Fruit fly (Drosophila melanogaster) whole organism, prepupa: ENCODE results near the gene snsl.
A peak's percentile ranks its signal among the peaks of the same experiment; 100 is the strongest.

ENCODE experiments used
- CG10631 ChIP-seq: fragments of 200-800 bp; sonication (Bioruptor generic); optimal IDR thresholded peaks from 2 replicates; lab custom pipeline; 2016; ENCODE audit warnings: missing biosample characterization, missing genetic modification characterization
- CG11294 ChIP-seq: fragments of 200-800 bp; sonication (Bioruptor generic); IDR thresholded peaks from 2 replicates; pipeline ENCODE4 v1.3.6; 2022; ENCODE audit warnings: missing biosample characterization, missing genetic modification characterization
- CG11902 ChIP-seq: fragments of 200-800 bp; sonication (Bioruptor generic); optimal IDR thresholded peaks from 3 replicates; lab custom pipeline; 2016; ENCODE audit warnings: missing biosample characterization, missing genetic modification characterization
- CG15336 ChIP-seq: fragments of 200-800 bp; sonication (Bioruptor generic); IDR thresholded peaks from 2 replicates; pipeline ENCODE4 v1.3.6; 2022; ENCODE audit warnings: missing biosample characterization, missing genetic modification characterization
- CG1621 ChIP-seq: fragments of 200-800 bp; sonication (Bioruptor generic); optimal IDR thresholded peaks from 3 replicates; lab custom pipeline; 2018; ENCODE audit warnings: missing biosample characterization, mild to moderate bottlenecking, missing genetic modification characterization
- CG16779 ChIP-seq: fragments of 200-800 bp; sonication (Bioruptor generic); optimal IDR thresholded peaks from 3 replicates; lab custom pipeline; 2017; ENCODE audit warnings: missing biosample characterization, mild to moderate bottlenecking, missing genetic modification characterization
- CG3032 ChIP-seq: fragments of 200-800 bp; optimal IDR thresholded peaks from 2 replicates; lab custom pipeline; 2019; ENCODE audit warnings: missing biosample characterization, mild to moderate bottlenecking, missing genetic modification characterization, moderate library complexity
- CG31627 ChIP-seq: fragments of 200-800 bp; sonication (Bioruptor generic); optimal IDR thresholded peaks from 3 replicates; lab custom pipeline; 2016; ENCODE audit warnings: missing biosample characterization, missing genetic modification characterization
- CG32006 ChIP-seq: fragments of 200-800 bp; sonication (Bioruptor generic); optimal IDR thresholded peaks from 3 replicates; lab custom pipeline; 2017; ENCODE audit warnings: missing biosample characterization, mild to moderate bottlenecking, missing genetic modification characterization
- CG34406 ChIP-seq: fragments of 200-800 bp; sonication (Bioruptor generic); optimal IDR thresholded peaks from 3 replicates; lab custom pipeline; 2016; ENCODE audit warnings: missing biosample characterization, missing genetic modification characterization
- CG3919 ChIP-seq: fragments of 200-800 bp; sonication (Bioruptor generic); optimal IDR thresholded peaks from 3 replicates; lab custom pipeline; 2016; ENCODE audit warnings: missing biosample characterization, missing genetic modification characterization
- CG4318 ChIP-seq: fragments of 200-800 bp; sonication (Bioruptor generic); optimal IDR thresholded peaks from 3 replicates; lab custom pipeline; 2017; ENCODE audit warnings: missing biosample characterization, mild to moderate bottlenecking, missing genetic modification characterization
- CG6163 ChIP-seq: fragments of 200-800 bp; sonication (Bioruptor generic); IDR thresholded peaks from 3 replicates; pipeline ENCODE4 v1.3.6; 2022; ENCODE audit warnings: missing biosample characterization, missing genetic modification characterization
- CG6792 ChIP-seq: fragments of 200-800 bp; sonication (Bioruptor generic); optimal IDR thresholded peaks from 3 replicates; lab custom pipeline; 2016; ENCODE audit warnings: missing biosample characterization, missing genetic modification characterization
- CG6808 ChIP-seq: fragments of 200-800 bp; sonication (Bioruptor generic); optimal IDR thresholded peaks from 3 replicates; lab custom pipeline; 2017; ENCODE audit warnings: missing biosample characterization, missing genetic modification characterization, mild to moderate bottlenecking, moderate library complexity, missing genetic modification reagents
- CG6854 ChIP-seq: fragments of 200-800 bp; sonication (Bioruptor generic); optimal IDR thresholded peaks from 2 replicates; lab custom pipeline; 2017; ENCODE audit warnings: missing biosample characterization, mild to moderate bottlenecking, missing genetic modification characterization
- CG8319 ChIP-seq: fragments of 200-800 bp; sonication (Bioruptor generic); optimal IDR thresholded peaks from 3 replicates; lab custom pipeline; 2016; ENCODE audit warnings: missing biosample characterization, missing genetic modification characterization
- CG8632 ChIP-seq: fragments of 200-800 bp; sonication (Bioruptor generic); optimal IDR thresholded peaks from 3 replicates; lab custom pipeline; 2016; ENCODE audit warnings: missing biosample characterization, missing genetic modification characterization
- CG9139 ChIP-seq: fragments of 200-800 bp; sonication (Bioruptor generic); optimal IDR thresholded peaks from 3 replicates; lab custom pipeline; 2017; ENCODE audit warnings: missing biosample characterization, mild to moderate bottlenecking, missing genetic modification characterization
- Eip78C ChIP-seq: fragments of 200-800 bp; sonication (Bioruptor generic); peaks from one replicate; lab custom pipeline; 2016; ENCODE audit warnings: missing biosample characterization, missing genetic modification characterization
- Eip93F ChIP-seq: fragments of 200-800 bp; sonication (Bioruptor generic); optimal IDR thresholded peaks from 2 replicates; lab custom pipeline; 2016; ENCODE audit warnings: missing biosample characterization, mild to moderate bottlenecking, missing genetic modification characterization
- Ets21C ChIP-seq: fragments of 200-800 bp; sonication (Bioruptor generic); optimal IDR thresholded peaks from 3 replicates; lab custom pipeline; 2016; ENCODE audit warnings: missing biosample characterization, missing genetic modification characterization
- Ets96B ChIP-seq: fragments of 200-800 bp; optimal IDR thresholded peaks from 2 replicates; lab custom pipeline; 2019; ENCODE audit warnings: missing biosample characterization, mild to moderate bottlenecking, missing genetic modification characterization, moderate library complexity
- Gug ChIP-seq: fragments of 200-800 bp; sonication (Bioruptor generic); IDR thresholded peaks from 2 replicates; pipeline ENCODE4 v1.3.6; 2022; ENCODE audit warnings: missing biosample characterization, missing genetic modification characterization
- Hr38 ChIP-seq: sonication (Bioruptor generic); optimal IDR thresholded peaks from 2 replicates; lab custom pipeline; 2016; ENCODE audit warnings: missing biosample characterization, missing genetic modification characterization
- Hr39 ChIP-seq: fragments of 200-800 bp; sonication (Bioruptor generic); optimal IDR thresholded peaks from 2 replicates; lab custom pipeline; 2016; ENCODE audit warnings: missing biosample characterization, missing genetic modification characterization
- Lpt ChIP-seq: fragments of 200-800 bp; sonication (Bioruptor generic); optimal IDR thresholded peaks from 3 replicates; lab custom pipeline; 2016; ENCODE audit warnings: missing biosample characterization, missing genetic modification characterization
- Met ChIP-seq: fragments of 200-800 bp; sonication (Bioruptor generic); optimal IDR thresholded peaks from 3 replicates; lab custom pipeline; 2016; ENCODE audit warnings: missing biosample characterization, missing genetic modification characterization
- OdsH ChIP-seq: fragments of 200-800 bp; sonication (Bioruptor generic); optimal IDR thresholded peaks from 3 replicates; lab custom pipeline; 2016; ENCODE audit warnings: missing biosample characterization, missing genetic modification characterization
- Smox ChIP-seq: fragments of 200-800 bp; sonication (Bioruptor generic); optimal IDR thresholded peaks from 3 replicates; lab custom pipeline; 2016; ENCODE audit warnings: missing biosample characterization, missing genetic modification characterization
- Sox102F ChIP-seq: fragments of 200-800 bp; sonication (Bioruptor generic); optimal IDR thresholded peaks from 2 replicates; lab custom pipeline; 2016; ENCODE audit warnings: missing biosample characterization, mild to moderate bottlenecking, missing genetic modification characterization
- Sox14 ChIP-seq: fragments of 200-800 bp; sonication (Bioruptor generic); optimal IDR thresholded peaks from 3 replicates; lab custom pipeline; 2016; ENCODE audit warnings: missing biosample characterization, missing genetic modification characterization
- Sox15 ChIP-seq: fragments of 200-800 bp; sonication (Bioruptor generic); optimal IDR thresholded peaks from 3 replicates; lab custom pipeline; 2016; ENCODE audit warnings: missing biosample characterization, missing genetic modification characterization
- acj6 ChIP-seq: fragments of 200-800 bp; sonication (Bioruptor generic); optimal IDR thresholded peaks from 3 replicates; lab custom pipeline; 2016; ENCODE audit warnings: missing biosample characterization, missing genetic modification characterization
- cyc ChIP-seq: fragments of 200-800 bp; sonication (Bioruptor generic); optimal IDR thresholded peaks from 3 replicates; lab custom pipeline; 2016; ENCODE audit warnings: missing biosample characterization, missing genetic modification characterization
- dac ChIP-seq: fragments of 200-800 bp; sonication (Bioruptor generic); optimal IDR thresholded peaks from 2 replicates; lab custom pipeline; 2017; ENCODE audit warnings: missing biosample characterization, mild to moderate bottlenecking, missing genetic modification characterization
- esn ChIP-seq: fragments of 200-800 bp; sonication (Bioruptor generic); optimal IDR thresholded peaks from 2 replicates; lab custom pipeline; 2016; ENCODE audit warnings: missing biosample characterization, mild to moderate bottlenecking, missing genetic modification characterization, moderate library complexity
- fd59A ChIP-seq: fragments of 200-800 bp; sonication (Bioruptor generic); optimal IDR thresholded peaks from 2 replicates; lab custom pipeline; 2017; ENCODE audit warnings: missing biosample characterization, mild to moderate bottlenecking, missing genetic modification characterization, missing genetic modification reagents
- fd85E ChIP-seq: fragments of 200-800 bp; sonication (Bioruptor generic); optimal IDR thresholded peaks from 3 replicates; lab custom pipeline; 2016; ENCODE audit warnings: missing biosample characterization, missing genetic modification characterization
- lz ChIP-seq: fragments of 200-800 bp; sonication (Bioruptor generic); optimal IDR thresholded peaks from 3 replicates; lab custom pipeline; 2016; ENCODE audit warnings: missing biosample characterization, missing genetic modification characterization
- net ChIP-seq: fragments of 200-800 bp; sonication (Bioruptor generic); optimal IDR thresholded peaks from 3 replicates; lab custom pipeline; 2016; ENCODE audit warnings: missing biosample characterization, missing genetic modification characterization
- salr ChIP-seq, 2 experiments: fragments of 200-800 bp; sonication (Bioruptor generic); optimal IDR thresholded peaks; 3 replicates each; lab custom pipeline; 2016 to 2018; ENCODE audit warnings: missing biosample characterization in 2 of 2, missing genetic modification characterization in 2 of 2, mild to moderate bottlenecking in 1 of 2
- spab ChIP-seq: fragments of 200-800 bp; sonication (Bioruptor generic); optimal IDR thresholded peaks from 2 replicates; lab custom pipeline; 2017; ENCODE audit warnings: missing biosample characterization, mild to moderate bottlenecking, missing genetic modification characterization, missing genetic modification reagents
- ss ChIP-seq, 2 experiments: fragments of 200-800 bp; sonication (Bioruptor generic); optimal IDR thresholded peaks; 2 replicates in 1 of 2; 3 replicates in 1 of 2; lab custom pipeline; 2017 to 2018; ENCODE audit warnings: mild to moderate bottlenecking in 2 of 2, missing biosample characterization in 2 of 2, missing genetic modification characterization in 2 of 2, moderate library complexity in 1 of 2
- svp ChIP-seq: fragments of 200-800 bp; sonication (Bioruptor generic); peaks from one replicate; lab custom pipeline; 2016; ENCODE audit warnings: missing biosample characterization, missing genetic modification characterization
- topi ChIP-seq: fragments of 200-800 bp; sonication (Bioruptor generic); optimal IDR thresholded peaks from 3 replicates; lab custom pipeline; 2016; ENCODE audit warnings: missing biosample characterization, missing genetic modification characterization
- vri ChIP-seq: fragments of 200-800 bp; sonication (Bioruptor generic); optimal IDR thresholded peaks from 3 replicates; lab custom pipeline; 2016; ENCODE audit warnings: missing biosample characterization, mild to moderate bottlenecking, missing genetic modification characterization

snsl gene

DNA sequence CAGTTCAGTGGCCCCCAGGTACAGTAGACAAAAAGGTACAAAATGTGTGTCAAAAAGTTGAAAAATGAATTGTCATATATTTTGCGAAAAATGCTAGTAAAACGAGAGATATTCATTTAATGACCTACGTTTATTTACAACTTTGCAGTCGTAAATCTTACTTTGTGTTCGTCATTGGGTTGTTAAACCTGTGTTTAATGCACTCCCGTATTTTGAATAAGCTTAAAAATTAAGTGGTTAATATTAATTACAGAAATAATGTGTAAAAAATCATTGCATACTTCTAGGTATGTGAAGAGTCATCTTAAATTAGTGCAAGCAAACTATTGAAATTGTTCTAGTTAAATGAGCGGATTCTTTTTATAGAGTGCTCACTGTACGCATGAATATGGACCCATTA, 18.0 kb downstream of the snsl start (continued):
- peak; percentile 37 for TF ChIP-seq CG6808 (GFP tag; lab: Kevin White, UChicago)
- TF ChIP-seq Met (GFP tag; lab: Kevin White, UChicago) = peak; percentile 24
- peak; percentile 16 for TF ChIP-seq CG32006 (GFP tag; lab: Kevin White, UChicago)
- TF ChIP-seq topi = peak; percentile 8
- TF ChIP-seq lz (GFP tag; lab: Kevin White, UChicago) = no peak
- TF ChIP-seq ss (GFP tag; optimal IDR thresholded peaks at IDR 0.05; lab: Kevin White, UChicago) = no peak
- no peak for TF ChIP-seq salr (GFP tag; optimal IDR thresholded peaks at IDR 0.05; lab: Kevin White, UChicago)
- peak; percentile 25 for TF ChIP-seq spab
- TF ChIP-seq vri (GFP tag; lab: Kevin White, UChicago) = no peak
- peak; percentile 37 for TF ChIP-seq Ets96B (tag; lab: Kevin White, UChicago)
- TF ChIP-seq OdsH (GFP tag; lab: Kevin White, UChicago) = peak; percentile 30
- peak; percentile 12 for TF ChIP-seq fd59A
- peak; percentile 6 for TF ChIP-seq CG1621 (tag; lab: Kevin White, UChicago)
- no peak for TF ChIP-seq CG6854 (GFP tag; lab: Kevin White, UChicago)
- TF ChIP-seq, all 60 proteins: peak for 19

DNA sequence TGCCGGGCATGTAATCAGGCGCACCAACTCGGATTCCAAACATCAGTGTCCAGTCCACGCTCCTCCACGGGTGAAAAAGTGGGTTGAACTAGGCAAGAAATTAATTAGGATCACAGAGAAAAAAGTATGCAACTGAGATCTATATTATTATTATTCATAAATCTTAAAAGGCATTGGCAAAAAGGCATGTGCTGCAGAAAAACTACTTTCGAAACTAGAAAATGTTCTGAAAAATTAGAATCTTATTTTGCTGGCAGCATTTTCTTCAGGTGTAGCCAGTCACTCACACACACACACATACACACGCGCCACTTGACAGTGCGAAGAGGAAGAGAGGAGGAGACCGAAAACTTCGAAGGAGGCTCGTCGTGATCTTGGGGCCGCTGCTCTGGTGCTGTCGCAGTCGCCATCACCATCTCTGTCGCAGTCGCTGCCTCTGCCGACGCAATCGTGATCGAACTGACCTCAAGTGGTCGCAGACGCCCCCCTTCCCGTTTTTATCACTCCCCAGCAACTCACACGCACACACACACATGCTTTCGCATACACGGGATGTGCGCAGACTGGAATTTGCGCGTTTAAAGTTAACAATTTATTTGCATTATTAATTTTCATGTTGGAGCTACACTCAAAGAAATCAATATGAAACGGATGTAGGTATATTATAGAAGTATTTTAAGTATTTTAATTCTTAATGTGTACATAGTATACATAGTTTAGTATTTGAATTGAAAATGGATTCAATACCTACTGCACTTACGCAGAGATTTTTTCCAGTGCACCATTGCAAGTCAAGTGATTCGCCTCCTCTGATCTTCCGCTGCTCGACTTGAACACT, 19.0 kb downstream of the snsl start:
- TF ChIP-seq Sox102F (GFP tag; lab: Kevin White, UChicago) (peak; percentile 85), CG10631 (GFP tag; lab: Kevin White, UChicago) (peak; percentile 94), fd59A (peak; percentile 92), Sox15 (GFP tag; lab: Kevin White, UChicago) (peak; percentile 86), Met (GFP tag; lab: Kevin White, UChicago) (peak; percentile 83), fd85E (GFP tag; lab: Kevin White, UChicago) (peak; percentile 54), CG32006 (GFP tag; lab: Kevin White, UChicago) (peak; percentile 92), CG8632 (GFP tag; lab: Kevin White, UChicago) (peak; percentile 89), ss (GFP tag; optimal IDR thresholded peaks at IDR 0.05; lab: Kevin White, UChicago) (peak; percentile 89 to 92), CG3919 (peak; percentile 93), Eip78C (GFP tag; lab: Kevin White, UChicago) (peak; percentile 98), CG4318 (GFP tag; lab: Kevin White, UChicago) (peak; percentile 87), CG31627 (GFP tag; lab: Kevin White, UChicago) (peak; percentile 87), svp (peak; percentile 99), net (GFP tag; lab: Kevin White, UChicago) (peak; percentile 87), acj6 (peak; percentile 94), OdsH (GFP tag; lab: Kevin White, UChicago) (peak; percentile 95), CG16779 (tag; lab: Kevin White, UChicago) (peak; percentile 76), cyc (GFP tag; lab: Kevin White, UChicago) (peak; percentile 88), CG15336 (peak; percentile 94), spab (peak; percentile 85), Lpt (GFP tag; lab: Kevin White, UChicago) (peak; percentile 86), Gug (GFP tag; lab: Robert Waterston, UW) (peak; percentile 94), Hr39 (GFP tag; lab: Kevin White, UChicago) (peak; percentile 85), CG8319 (GFP tag; lab: Kevin White, UChicago) (peak; percentile 89), Sox14 (GFP tag; lab: Kevin White, UChicago) (peak; percentile 85), Eip93F (GFP tag; lab: Kevin White, UChicago) (peak; percentile 39), CG6163 (peak; percentile 97), esn (GFP tag; lab: Kevin White, UChicago) (peak; percentile 89), CG34406 (GFP tag; lab: Kevin White, UChicago) (peak; percentile 92), CG6792 (GFP tag; lab: Kevin White, UChicago) (peak; percentile 89), CG9139 (peak; percentile 89), dac (GFP tag; lab: Kevin White, UChicago) (peak; percentile 83), CG6854 (GFP tag; lab: Kevin White, UChicago) (peak; percentile 62), Ets21C (peak; percentile 80), CG11902 (peak; percentile 85), topi (peak; percentile 89), Smox (GFP tag; lab: Kevin White, UChicago) (peak; percentile 86), CG11294 (GFP tag; lab: Robert Waterston, UW) (peak; percentile 90), Hr38 (GFP tag; lab: Kevin White, UChicago) (no peak), CG3032 (tag; lab: Kevin White, UChicago) (peak; percentile 97)
